Worm (Caenorhabditis elegans) whole organism, L1 larva: Measurements from ENCODE around the gene fbxb-9.

ENCODE experiments used
- elt-2 ChIP-seq: sonication (generic microtip); optimal IDR thresholded peaks from 2 replicates; lab custom pipeline; 2016; ENCODE audit warnings: missing genetic modification characterization, mild to moderate bottlenecking, inconsistent platforms, missing compliant biosample characterization, missing genetic modification reagents
- fos-1 ChIP-seq: fragments of 150-350 bp; optimal IDR thresholded peaks from 2 replicates; lab custom pipeline; 2014; ENCODE audit warnings: missing biosample characterization, missing genetic modification characterization
- hlh-4 ChIP-seq: sonication (generic microtip); optimal IDR thresholded peaks from 2 replicates; lab custom pipeline; 2016; ENCODE audit warnings: mild to moderate bottlenecking, missing genetic modification characterization, missing compliant biosample characterization
- nhr-11 ChIP-seq: fragments of 150-350 bp; optimal IDR thresholded peaks from 2 replicates; lab custom pipeline; 2014; ENCODE audit warnings: missing biosample characterization, missing genetic modification characterization

- no peak for TF ChIP-seq fos-1 (tag; lab: Kevin White, UChicago)
- TF ChIP-seq nhr-11: no peak
- no peak for TF ChIP-seq elt-2
- no peak for TF ChIP-seq hlh-4
Measured at ce11 chrIV:11126004-11126027, 36.5 kb downstream of the fbxb-9 start, which contains the start of gene swsn-4.
